Fruit fly (Drosophila melanogaster) whole organism, embryonic: Measurements from ENCODE around the gene Klp10A.
"Not testable (repeated sequence)": the region's sequence is repeated elsewhere in the genome, so short reads cannot be mapped to it uniquely, and the experiment has no call there.

Experiments used
- CG16813 ChIP-seq: fragments of 200-800 bp; sonication (Bioruptor generic); IDR thresholded peaks from 3 replicates; pipeline ENCODE4 v1.3.6; 2022; ENCODE audit warnings: missing biosample characterization, missing genetic modification characterization; ENCODE audit not compliant: partially characterized antibody
- CG17385 ChIP-seq: fragments of 200-800 bp; sonication (Bioruptor generic); optimal IDR thresholded peaks from 3 replicates; lab custom pipeline; 2018; ENCODE audit warnings: missing biosample characterization, mild to moderate bottlenecking, missing genetic modification characterization
- CG18764 ChIP-seq: fragments of 200-800 bp; sonication (Bioruptor generic); optimal IDR thresholded peaks from 3 replicates; lab custom pipeline; 2016; ENCODE audit warnings: missing biosample characterization, missing genetic modification characterization
- CG2120 ChIP-seq: fragments of 200-800 bp; sonication (Bioruptor generic); optimal IDR thresholded peaks from 3 replicates; lab custom pipeline; 2016; ENCODE audit warnings: missing biosample characterization, missing genetic modification characterization
- CG30020 ChIP-seq: fragments of 200-800 bp; optimal IDR thresholded peaks from 2 replicates; lab custom pipeline; 2019; ENCODE audit warnings: missing biosample characterization, mild to moderate bottlenecking, missing genetic modification characterization, moderate library complexity
- CG3995 ChIP-seq: fragments of 200-800 bp; sonication (Bioruptor generic); optimal IDR thresholded peaks from 3 replicates; lab custom pipeline; 2016; ENCODE audit warnings: missing biosample characterization, missing genetic modification characterization
- Gug ChIP-seq: fragments of 200-800 bp; sonication (Bioruptor generic); IDR thresholded peaks from 4 replicates; pipeline ENCODE4 v1.3.6; 2022; ENCODE audit warnings: missing biosample characterization, missing genetic modification characterization
- Mrtf ChIP-seq: fragments of 200-800 bp; sonication (Bioruptor generic); IDR thresholded peaks from 3 replicates; pipeline ENCODE4 v1.3.6; 2022; ENCODE audit warnings: missing biosample characterization, missing genetic modification characterization
- Oli ChIP-seq: fragments of 200-800 bp; sonication (Bioruptor generic); optimal IDR thresholded peaks from 2 replicates; lab custom pipeline; 2018; ENCODE audit warnings: missing biosample characterization, mild to moderate bottlenecking, missing genetic modification characterization, moderate library complexity
- dati ChIP-seq: fragments of 200-800 bp; sonication (Bioruptor generic); IDR thresholded peaks from 2 replicates; pipeline ENCODE4 v1.3.6; 2022; ENCODE audit warnings: missing biosample characterization, missing genetic modification characterization
- gce ChIP-seq: fragments of 200-800 bp; sonication (Bioruptor generic); IDR thresholded peaks from 3 replicates; pipeline ENCODE4 v1.3.6; 2022; ENCODE audit warnings: missing biosample characterization, missing genetic modification characterization
- pho ChIP-seq: fragments of 200-800 bp; sonication (Bioruptor generic); optimal IDR thresholded peaks from 2 replicates; lab custom pipeline; 2016; ENCODE audit warnings: missing biosample characterization, missing genetic modification characterization
- rib ChIP-seq: fragments of 200-800 bp; sonication (Bioruptor generic); IDR thresholded peaks from 2 replicates; pipeline ENCODE4 v1.3.6; 2022; ENCODE audit warnings: missing biosample characterization, missing genetic modification characterization

- not testable (repeated sequence) for TF ChIP-seq pho (GFP tag; lab: Kevin White, UChicago); CG16813; rib (GFP tag; lab: Robert Waterston, UW); CG30020; Oli (tag; lab: Kevin White, UChicago); CG17385; CG2120 (GFP tag; lab: Kevin White, UChicago); CG3995 (GFP tag; lab: Kevin White, UChicago); Mrtf (GFP tag; lab: Robert Waterston, UW); CG18764; dati (GFP tag; lab: Robert Waterston, UW); Gug; gce (GFP tag; lab: Robert Waterston, UW)
Observed at dm6 chrX:11095973-11096372, 40.9 kb downstream of the Klp10A start, which contains the start of gene CG42249.
